Worm (Caenorhabditis elegans): ENCODE data around the gene lido-14.

- TF ChIP-seq him-1 (tag; optimal IDR thresholded peaks at IDR 0.05): no peak
- no peak for TF ChIP-seq W03F9.2 (tag; optimal IDR thresholded peaks at IDR 0.05)
- no peak for TF ChIP-seq dao-5 (tag; optimal IDR thresholded peaks at IDR 0.05)
Observed at ce11 chrII:3318839-3319238, 40.1 kb upstream of the lido-14 start.

All from whole organism, L4/young adult.